Fruit fly (Drosophila melanogaster) whole organism, pupa: ENCODE measurements around the gene CG5157.

ENCODE experiments used
- CG10348 ChIP-seq: fragments of 200-800 bp; sonication (Bioruptor generic); IDR thresholded peaks from 2 replicates; pipeline ENCODE4 v1.3.6; 2022; ENCODE audit warnings: missing biosample characterization, missing genetic modification characterization
- CG12605 ChIP-seq: fragments of 200-800 bp; sonication (Bioruptor generic); IDR thresholded peaks from 2 replicates; pipeline ENCODE4 v1.3.6; 2022; ENCODE audit warnings: missing biosample characterization, missing genetic modification characterization
- CG13204 ChIP-seq: fragments of 200-800 bp; sonication (Bioruptor generic); optimal IDR thresholded peaks from 2 replicates; lab custom pipeline; 2018; ENCODE audit warnings: missing biosample characterization, mild to moderate bottlenecking, missing genetic modification characterization, moderate library complexity
- CG14655 ChIP-seq: fragments of 200-800 bp; sonication (Bioruptor generic); optimal IDR thresholded peaks from 3 replicates; lab custom pipeline; 2017; ENCODE audit warnings: mild to moderate bottlenecking, missing biosample characterization, missing genetic modification reagents, missing genetic modification characterization
- CG15710 ChIP-seq: fragments of 200-800 bp; sonication (Bioruptor generic); optimal IDR thresholded peaks from 2 replicates; lab custom pipeline; 2018; ENCODE audit warnings: missing biosample characterization, mild to moderate bottlenecking, missing genetic modification characterization, moderate library complexity
- CG17806 ChIP-seq: fragments of 200-800 bp; sonication (Bioruptor generic); optimal IDR thresholded peaks from 2 replicates; lab custom pipeline; 2018; ENCODE audit warnings: missing biosample characterization, mild to moderate bottlenecking, missing genetic modification characterization, moderate library complexity
- CG32121 ChIP-seq: fragments of 200-800 bp; sonication (Bioruptor generic); IDR thresholded peaks from 2 replicates; pipeline ENCODE4 v1.3.6; 2022; ENCODE audit warnings: missing biosample characterization, missing genetic modification characterization
- CG34367 ChIP-seq: fragments of 200-800 bp; sonication (Bioruptor generic); optimal IDR thresholded peaks from 2 replicates; lab custom pipeline; 2018; ENCODE audit warnings: missing biosample characterization, mild to moderate bottlenecking, missing genetic modification characterization
- CG4496 ChIP-seq: fragments of 200-800 bp; sonication (Bioruptor generic); IDR thresholded peaks from 3 replicates; pipeline ENCODE4 v1.3.6; 2022; ENCODE audit warnings: missing biosample characterization, missing genetic modification characterization
- CG8159 ChIP-seq: fragments of 200-800 bp; sonication (Bioruptor generic); optimal IDR thresholded peaks from 3 replicates; lab custom pipeline; 2018; ENCODE audit warnings: missing biosample characterization, mild to moderate bottlenecking, missing genetic modification characterization, moderate library complexity
- CG8301 ChIP-seq: fragments of 200-800 bp; sonication (Bioruptor generic); optimal IDR thresholded peaks from 2 replicates; lab custom pipeline; 2018; ENCODE audit warnings: missing biosample characterization, mild to moderate bottlenecking, missing genetic modification characterization
- CG9948 ChIP-seq: fragments of 200-800 bp; sonication (Bioruptor generic); optimal IDR thresholded peaks from 2 replicates; lab custom pipeline; 2018; ENCODE audit warnings: missing biosample characterization, mild to moderate bottlenecking, missing genetic modification characterization, moderate library complexity
- D1 ChIP-seq: fragments of 200-800 bp; sonication (Bioruptor generic); optimal IDR thresholded peaks from 2 replicates; lab custom pipeline; 2018; ENCODE audit warnings: missing biosample characterization, mild to moderate bottlenecking, missing genetic modification characterization, moderate library complexity
- EcR ChIP-seq: fragments of 200-800 bp; sonication (Bioruptor generic); optimal IDR thresholded peaks from 3 replicates; lab custom pipeline; 2019; ENCODE audit warnings: missing biosample characterization, missing genetic modification characterization, mild to moderate bottlenecking, moderate library complexity, missing genetic modification reagents
- Ets98B ChIP-seq: fragments of 200-800 bp; sonication (Bioruptor generic); IDR thresholded peaks from 2 replicates; pipeline ENCODE4 v1.3.6; 2022; ENCODE audit warnings: missing biosample characterization, missing genetic modification characterization
- Pif1A ChIP-seq: fragments of 200-800 bp; sonication (Bioruptor generic); optimal IDR thresholded peaks from 3 replicates; lab custom pipeline; 2016; ENCODE audit warnings: missing biosample characterization, missing genetic modification characterization
- Pif1B ChIP-seq: fragments of 200-800 bp; sonication (Bioruptor generic); optimal IDR thresholded peaks from 3 replicates; lab custom pipeline; 2016; ENCODE audit warnings: missing biosample characterization, missing genetic modification characterization
- Snoo ChIP-seq: fragments of 200-800 bp; sonication (Bioruptor generic); optimal IDR thresholded peaks from 3 replicates; lab custom pipeline; 2017; ENCODE audit warnings: missing biosample characterization, mild to moderate bottlenecking, missing genetic modification characterization, inconsistent platforms
- fd96Ca ChIP-seq: fragments of 200-800 bp; sonication (Bioruptor generic); IDR thresholded peaks from 3 replicates; pipeline ENCODE4 v1.3.6; 2022; ENCODE audit warnings: missing biosample characterization, missing genetic modification characterization
- gl ChIP-seq: fragments of 200-800 bp; sonication (Bioruptor generic); optimal IDR thresholded peaks from 2 replicates; lab custom pipeline; 2018; ENCODE audit warnings: missing biosample characterization, mild to moderate bottlenecking, missing genetic modification characterization
- rn ChIP-seq: fragments of 200-800 bp; sonication (Bioruptor generic); IDR thresholded peaks from 2 replicates; pipeline ENCODE4 v1.3.6; 2022; ENCODE audit warnings: missing biosample characterization, missing genetic modification characterization

The CG5157 gene

dm6 chr3L:16139131-16139530 is 1.5 kb upstream of the CG5157 start:
- TF ChIP-seq CG9948 (tag; lab: Kevin White, UChicago), result no peak
- no peak for TF ChIP-seq CG14655 (GFP tag; lab: Kevin White, UChicago)
- no peak for TF ChIP-seq fd96Ca
- TF ChIP-seq EcR, result no peak
- no peak for TF ChIP-seq rn (GFP tag; lab: Robert Waterston, UW)
- TF ChIP-seq D1 (tag; lab: Kevin White, UChicago), result no peak
- TF ChIP-seq CG13204, result no peak
- no peak for TF ChIP-seq gl (tag; lab: Kevin White, UChicago)
- TF ChIP-seq Ets98B (GFP tag; lab: Robert Waterston, UW), result no peak
- no peak for TF ChIP-seq CG4496 (GFP tag; lab: Robert Waterston, UW)
- no peak for TF ChIP-seq CG8159 (tag; lab: Kevin White, UChicago)
- no peak for TF ChIP-seq CG8301
- no peak for TF ChIP-seq CG12605 (GFP tag; lab: Robert Waterston, UW)
- no peak for TF ChIP-seq CG10348
- TF ChIP-seq CG32121, result no peak
- TF ChIP-seq Snoo (tag; lab: Kevin White, UChicago), result no peak
- TF ChIP-seq CG34367, result no peak
- TF ChIP-seq, all 21 proteins: peak for 0

- TF ChIP-seq CG17806 (tag; lab: Kevin White, UChicago), result no peak
- no peak for TF ChIP-seq Pif1B (GFP tag; lab: Kevin White, UChicago)
- TF ChIP-seq CG8301, result no peak
- no peak for TF ChIP-seq CG9948 (tag; lab: Kevin White, UChicago)
- TF ChIP-seq CG34367, result no peak
- TF ChIP-seq CG14655 (GFP tag; lab: Kevin White, UChicago), result no peak
- TF ChIP-seq rn (GFP tag; lab: Robert Waterston, UW), result no peak
- TF ChIP-seq Pif1A, result no peak
- no peak for TF ChIP-seq CG32121
- TF ChIP-seq CG12605 (GFP tag; lab: Robert Waterston, UW), result no peak
- TF ChIP-seq Snoo (tag; lab: Kevin White, UChicago), result no peak
- TF ChIP-seq CG10348, result no peak
- TF ChIP-seq D1 (tag; lab: Kevin White, UChicago), result no peak
- no peak for TF ChIP-seq fd96Ca
- TF ChIP-seq gl (tag; lab: Kevin White, UChicago), result no peak
- no peak for TF ChIP-seq Ets98B (GFP tag; lab: Robert Waterston, UW)
Observed at dm6 chr3L:16136819-16137553, 693 bp downstream of the CG5157 start.

dm6 chr3L:16132067-16132418 is 5.6 kb downstream of the CG5157 start:
- TF ChIP-seq CG10348 (no peak), CG8301 (no peak), CG12605 (GFP tag; lab: Robert Waterston, UW) (no peak), Pif1B (GFP tag; lab: Kevin White, UChicago) (no peak), CG15710 (tag; lab: Kevin White, UChicago) (no peak), gl (tag; lab: Kevin White, UChicago) (no peak), CG17806 (tag; lab: Kevin White, UChicago) (no peak), CG9948 (tag; lab: Kevin White, UChicago) (no peak), CG4496 (GFP tag; lab: Robert Waterston, UW) (no peak), CG13204 (no peak), rn (GFP tag; lab: Robert Waterston, UW) (no peak), CG34367 (no peak), CG14655 (GFP tag; lab: Kevin White, UChicago) (no peak)
- TF ChIP-seq, all 21 proteins: peak for 0

- TF ChIP-seq Snoo (tag; lab: Kevin White, UChicago) (peak; percentile 49), EcR (peak; percentile 27), CG4496 (GFP tag; lab: Robert Waterston, UW) (no peak), CG9948 (tag; lab: Kevin White, UChicago) (peak; percentile 24), CG15710 (tag; lab: Kevin White, UChicago) (peak; percentile 60), CG34367 (peak; percentile 23), fd96Ca (no peak), CG17806 (tag; lab: Kevin White, UChicago) (peak; percentile 20), CG13204 (no peak), CG32121 (peak; percentile 40; the same call in 1 of the 2 replicates), Ets98B (GFP tag; lab: Robert Waterston, UW) (peak; percentile 10; the same call in 1 of the 2 replicates)
Observed at dm6 chr3L:16131264-16132066, 6.2 kb downstream of the CG5157 start, which contains the start of the genes Trs20 and elg1. Gene Trs20, minus strand, starts transcription at chr3L:16131632. Gene elg1, plus strand, starts transcription at chr3L:16132028.

- TF ChIP-seq CG32121, result peak; percentile 21; the same call in 1 of the 2 replicates
- peak; percentile 7; the same call in 1 of the 2 replicates for TF ChIP-seq CG12605 (GFP tag; lab: Robert Waterston, UW)
- TF ChIP-seq gl (tag; lab: Kevin White, UChicago), result no peak
- peak; percentile 33; the same call in 2 of the 3 replicates for TF ChIP-seq CG4496 (GFP tag; lab: Robert Waterston, UW)
- peak; percentile 2 for TF ChIP-seq CG8159 (tag; lab: Kevin White, UChicago)
- peak; percentile 38 for TF ChIP-seq D1 (tag; lab: Kevin White, UChicago)
- peak; percentile 5; the same call in 1 of the 2 replicates for TF ChIP-seq Ets98B (GFP tag; lab: Robert Waterston, UW)
- TF ChIP-seq Snoo (tag; lab: Kevin White, UChicago), result peak; percentile 23
- peak; percentile 28; the same call in 1 of the 2 replicates for TF ChIP-seq rn (GFP tag; lab: Robert Waterston, UW)
- no peak for TF ChIP-seq Pif1B (GFP tag; lab: Kevin White, UChicago)
- TF ChIP-seq EcR, result no peak
- no peak for TF ChIP-seq Pif1A
- TF ChIP-seq CG17806 (tag; lab: Kevin White, UChicago), result no peak
- TF ChIP-seq, all 21 proteins: peak for 8
Observed at dm6 chr3L:16128973-16129745, 8.5 kb downstream of the CG5157 start, which contains the start of gene SsRbeta. Gene SsRbeta, plus strand, starts transcription at chr3L:16129617.
